Fruit fly (Drosophila melanogaster) whole organism, embryonic: ENCODE data around the gene CG17816.
A peak's percentile ranks its signal among the peaks of the same experiment; 100 is the strongest.

Source experiments
- Aef1 ChIP-seq: fragments of 200-800 bp; sonication (Bioruptor generic); IDR thresholded peaks from 3 replicates; pipeline ENCODE4 v1.3.6; 2022; ENCODE audit warnings: missing biosample characterization, missing genetic modification characterization
- B-H2 ChIP-seq: fragments of 200-800 bp; sonication (Bioruptor generic); optimal IDR thresholded peaks from 2 replicates; lab custom pipeline; 2018; ENCODE audit warnings: missing biosample characterization, mild to moderate bottlenecking, missing genetic modification characterization
- Bdp1 ChIP-seq: fragments of 200-800 bp; sonication (Bioruptor generic); optimal IDR thresholded peaks from 3 replicates; lab custom pipeline; 2016; ENCODE audit warnings: missing biosample characterization, missing genetic modification characterization
- Bteb2 ChIP-seq: fragments of 200-800 bp; sonication (Bioruptor generic); optimal IDR thresholded peaks from 2 replicates; lab custom pipeline; 2016; ENCODE audit warnings: missing biosample characterization, missing genetic modification characterization
- CG10366 ChIP-seq: fragments of 200-800 bp; sonication (Bioruptor generic); IDR thresholded peaks from 2 replicates; pipeline ENCODE4 v1.3.6; 2022; ENCODE audit warnings: missing biosample characterization, missing genetic modification characterization
- CG12155 ChIP-seq: fragments of 200-800 bp; sonication (Bioruptor generic); optimal IDR thresholded peaks from 3 replicates; lab custom pipeline; 2016; ENCODE audit warnings: missing biosample characterization, missing genetic modification characterization
- CG13624 ChIP-seq: fragments of 200-800 bp; sonication (Bioruptor generic); optimal IDR thresholded peaks from 2 replicates; lab custom pipeline; 2016; ENCODE audit warnings: missing biosample characterization, missing genetic modification characterization
- CG14860 ChIP-seq: fragments of 200-800 bp; sonication (Bioruptor generic); IDR thresholded peaks from 3 replicates; pipeline ENCODE4 v1.3.6; 2022; ENCODE audit warnings: missing biosample characterization, missing genetic modification characterization; ENCODE audit not compliant: partially characterized antibody
- CG15269 ChIP-seq: fragments of 200-800 bp; sonication (Bioruptor generic); optimal IDR thresholded peaks from 2 replicates; lab custom pipeline; 2018; ENCODE audit warnings: missing biosample characterization, mild to moderate bottlenecking, missing genetic modification characterization, moderate library complexity
- CG15514 ChIP-seq: fragments of 200-800 bp; sonication (Bioruptor generic); optimal IDR thresholded peaks from 3 replicates; lab custom pipeline; 2017; ENCODE audit warnings: missing biosample characterization, missing genetic modification characterization, mild to moderate bottlenecking, moderate library complexity, missing genetic modification reagents
- CG2889 ChIP-seq: fragments of 200-800 bp; sonication (Bioruptor generic); IDR thresholded peaks from 3 replicates; pipeline ENCODE4 v1.3.6; 2022; ENCODE audit warnings: missing biosample characterization, missing genetic modification characterization
- CG31224 ChIP-seq: fragments of 200-800 bp; sonication (Bioruptor generic); IDR thresholded peaks from 2 replicates; pipeline ENCODE4 v1.3.6; 2022; ENCODE audit warnings: missing biosample characterization, missing genetic modification characterization
- CG32532 ChIP-seq: fragments of 200-800 bp; sonication (Bioruptor generic); IDR thresholded peaks from 2 replicates; pipeline ENCODE4 v1.3.6; 2022; ENCODE audit warnings: missing biosample characterization, missing genetic modification characterization
- CG32772 ChIP-seq: fragments of 200-800 bp; sonication (Bioruptor generic); IDR thresholded peaks from 2 replicates; pipeline ENCODE4 v1.3.6; 2022; ENCODE audit warnings: missing biosample characterization, missing genetic modification characterization
- CG33213 ChIP-seq: fragments of 200-800 bp; sonication (Bioruptor generic); optimal IDR thresholded peaks from 3 replicates; lab custom pipeline; 2016; ENCODE audit warnings: missing biosample characterization, missing genetic modification characterization
- CG7372 ChIP-seq: fragments of 200-800 bp; sonication (Bioruptor generic); IDR thresholded peaks from 2 replicates; pipeline ENCODE4 v1.3.6; 2022; ENCODE audit warnings: missing biosample characterization, missing genetic modification characterization
- CG7963 ChIP-seq: fragments of 200-800 bp; sonication (Bioruptor generic); IDR thresholded peaks from 3 replicates; pipeline ENCODE4 v1.3.6; 2022; ENCODE audit warnings: missing biosample characterization, missing genetic modification characterization; ENCODE audit not compliant: partially characterized antibody
- CG8388 ChIP-seq: fragments of 200-800 bp; sonication (Bioruptor generic); optimal IDR thresholded peaks from 2 replicates; lab custom pipeline; 2019; ENCODE audit warnings: missing biosample characterization, mild to moderate bottlenecking, missing genetic modification characterization, moderate library complexity
- CG9609 ChIP-seq: fragments of 200-800 bp; sonication (Bioruptor generic); optimal IDR thresholded peaks from 3 replicates; lab custom pipeline; 2016; ENCODE audit warnings: missing biosample characterization, missing genetic modification characterization
- CG9727 ChIP-seq: fragments of 200-800 bp; sonication (Bioruptor generic); optimal IDR thresholded peaks from 3 replicates; lab custom pipeline; 2017; ENCODE audit warnings: missing biosample characterization, mild to moderate bottlenecking, missing genetic modification characterization
- CrebB ChIP-seq: fragments of 200-800 bp; sonication (Bioruptor generic); optimal IDR thresholded peaks from 3 replicates; lab custom pipeline; 2018; ENCODE audit warnings: missing biosample characterization, mild to moderate bottlenecking, missing genetic modification characterization
- Dbx ChIP-seq: fragments of 200-800 bp; sonication (Bioruptor generic); IDR thresholded peaks from 3 replicates; pipeline ENCODE4 v1.3.6; 2022; ENCODE audit warnings: missing biosample characterization, missing genetic modification characterization
- Dip3 ChIP-seq: fragments of 200-800 bp; sonication (Bioruptor generic); optimal IDR thresholded peaks from 3 replicates; lab custom pipeline; 2016; ENCODE audit warnings: missing biosample characterization, missing genetic modification characterization
- Dref ChIP-seq: fragments of 200-800 bp; sonication (Bioruptor generic); IDR thresholded peaks from 2 replicates; pipeline ENCODE4 v1.3.6; 2022; ENCODE audit warnings: missing biosample characterization, missing genetic modification characterization
- Drgx ChIP-seq: fragments of 200-800 bp; sonication (Bioruptor generic); IDR thresholded peaks from 2 replicates; pipeline ENCODE4 v1.3.6; 2022; ENCODE audit warnings: missing biosample characterization, missing genetic modification characterization
- GATAe ChIP-seq: fragments of 200-800 bp; sonication (Bioruptor generic); conservative IDR thresholded peaks from 2 replicates; pipeline ENCODE4 v1.3.6; 2022; ENCODE audit warnings: missing biosample characterization, missing genetic modification characterization
- HLH3B ChIP-seq: fragments of 200-800 bp; sonication (Bioruptor generic); IDR thresholded peaks from 2 replicates; pipeline ENCODE4 v1.3.6; 2022; ENCODE audit warnings: missing biosample characterization, missing genetic modification characterization
- MTF-1 ChIP-seq: fragments of 200-800 bp; sonication (Bioruptor generic); optimal IDR thresholded peaks from 2 replicates; lab custom pipeline; 2018; ENCODE audit warnings: missing biosample characterization, mild to moderate bottlenecking, missing genetic modification characterization, borderline replicate concordance
- Mrtf ChIP-seq: fragments of 200-800 bp; sonication (Bioruptor generic); IDR thresholded peaks from 3 replicates; pipeline ENCODE4 v1.3.6; 2022; ENCODE audit warnings: missing biosample characterization, missing genetic modification characterization
- NC2β ChIP-seq: fragments of 200-800 bp; sonication (Bioruptor generic); optimal IDR thresholded peaks from 2 replicates; lab custom pipeline; 2016; ENCODE audit warnings: missing biosample characterization, missing genetic modification characterization
- Sox102F ChIP-seq: fragments of 200-800 bp; sonication (Bioruptor generic); optimal IDR thresholded peaks from 2 replicates; lab custom pipeline; 2018; ENCODE audit warnings: missing biosample characterization, mild to moderate bottlenecking, missing genetic modification characterization, moderate library complexity
- Tbp ChIP-seq: fragments of >200 bp; optimal IDR thresholded peaks from 2 replicates; lab custom pipeline; 2018; ENCODE audit warnings: missing biosample characterization, missing genetic modification characterization
- Vsx1 ChIP-seq: fragments of 200-800 bp; sonication (Bioruptor generic); optimal IDR thresholded peaks from 2 replicates; lab custom pipeline; 2017; ENCODE audit warnings: missing biosample characterization, mild to moderate bottlenecking, missing genetic modification characterization, missing genetic modification reagents
- btn ChIP-seq: fragments of 200-800 bp; sonication (Bioruptor generic); optimal IDR thresholded peaks from 2 replicates; lab custom pipeline; 2016; ENCODE audit warnings: missing biosample characterization, missing genetic modification characterization
- chm ChIP-seq: fragments of 200-800 bp; sonication (Bioruptor generic); IDR thresholded peaks from 2 replicates; pipeline ENCODE4 v1.3.6; 2022; ENCODE audit warnings: missing biosample characterization, missing genetic modification characterization
- exex ChIP-seq: fragments of 200-800 bp; sonication (Bioruptor generic); optimal IDR thresholded peaks from 4 replicates; lab custom pipeline; 2018; ENCODE audit warnings: missing biosample characterization, mild to moderate bottlenecking, missing genetic modification characterization, moderate library complexity
- grau ChIP-seq: fragments of 200-800 bp; optimal IDR thresholded peaks from 3 replicates; lab custom pipeline; 2019; ENCODE audit warnings: missing biosample characterization, mild to moderate bottlenecking, missing genetic modification characterization, moderate library complexity
- gsb-n ChIP-seq: fragments of 200-800 bp; sonication (Bioruptor generic); optimal IDR thresholded peaks from 3 replicates; lab custom pipeline; 2018; ENCODE audit warnings: missing biosample characterization, mild to moderate bottlenecking, missing genetic modification characterization
- ham ChIP-seq: fragments of 200-800 bp; sonication (Bioruptor generic); IDR thresholded peaks from 2 replicates; pipeline ENCODE4 v1.3.6; 2022; ENCODE audit warnings: missing biosample characterization, missing genetic modification characterization
- ind ChIP-seq: fragments of 200-800 bp; sonication (Bioruptor generic); optimal IDR thresholded peaks from 3 replicates; lab custom pipeline; 2016; ENCODE audit warnings: missing biosample characterization, missing genetic modification characterization
- lab ChIP-seq: fragments of 200-800 bp; sonication (Bioruptor generic); optimal IDR thresholded peaks from 3 replicates; lab custom pipeline; 2017; ENCODE audit warnings: missing biosample characterization, missing genetic modification characterization, mild to moderate bottlenecking, moderate library complexity, missing genetic modification reagents
- mam ChIP-seq: fragments of 200-800 bp; sonication (Bioruptor generic); optimal IDR thresholded peaks from 3 replicates; lab custom pipeline; 2016; ENCODE audit warnings: missing biosample characterization, missing genetic modification characterization
- nerfin-1 ChIP-seq: fragments of 200-800 bp; sonication (Bioruptor generic); optimal IDR thresholded peaks from 3 replicates; lab custom pipeline; 2019; ENCODE audit warnings: missing biosample characterization, mild to moderate bottlenecking, missing genetic modification characterization, moderate library complexity
- nom ChIP-seq: fragments of 200-800 bp; sonication (Bioruptor generic); optimal IDR thresholded peaks from 2 replicates; lab custom pipeline; 2017; ENCODE audit warnings: missing biosample characterization, missing genetic modification characterization, mild to moderate bottlenecking, moderate library complexity, missing genetic modification reagents
- onecut ChIP-seq: fragments of 200-800 bp; sonication (Bioruptor generic); IDR thresholded peaks from 2 replicates; pipeline ENCODE4 v1.3.6; 2022; ENCODE audit warnings: missing biosample characterization, missing genetic modification characterization
- psq ChIP-seq: fragments of 200-800 bp; sonication (Bioruptor generic); optimal IDR thresholded peaks from 2 replicates; lab custom pipeline; 2017; ENCODE audit warnings: missing biosample characterization, missing genetic modification characterization
- tap ChIP-seq: fragments of 200-800 bp; optimal IDR thresholded peaks from 3 replicates; lab custom pipeline; 2019; ENCODE audit warnings: missing biosample characterization, mild to moderate bottlenecking, missing genetic modification characterization, moderate library complexity
- tx ChIP-seq: fragments of 200-800 bp; sonication (Bioruptor generic); optimal IDR thresholded peaks from 2 replicates; lab custom pipeline; 2016; ENCODE audit warnings: missing biosample characterization, missing genetic modification characterization
- unpg ChIP-seq: fragments of 200-800 bp; sonication (Bioruptor generic); optimal IDR thresholded peaks from 3 replicates; lab custom pipeline; 2018; ENCODE audit warnings: missing biosample characterization, mild to moderate bottlenecking, missing genetic modification characterization, moderate library complexity
- vnd ChIP-seq: fragments of 200-800 bp; sonication (Bioruptor generic); IDR thresholded peaks from 3 replicates; pipeline ENCODE4 v1.3.6; 2022; ENCODE audit warnings: missing biosample characterization, missing genetic modification characterization; ENCODE audit not compliant: partially characterized antibody

Gene CG17816

dm6 chr3R:7892246-7893000 lies 5.9 kb upstream of the CG17816 start (continued):
- TF ChIP-seq Bteb2 (GFP tag; lab: Kevin White, UChicago) (no peak), unpg (GFP tag; lab: Kevin White, UChicago) (peak; percentile 0), Dbx (GFP tag; lab: Robert Waterston, UW) (peak; percentile 79), CG32772 (GFP tag; lab: Robert Waterston, UW) (no peak), NC2β (GFP tag; lab: Kevin White, UChicago) (no peak), HLH3B (no peak; the same call in none of the 2 replicates), tx (GFP tag; lab: Kevin White, UChicago) (no peak), CG9727 (GFP tag; lab: Kevin White, UChicago) (peak; percentile 46), gsb-n (tag; lab: Kevin White, UChicago) (no peak), CG9609 (GFP tag; lab: Kevin White, UChicago) (no peak), MTF-1 (GFP tag; lab: Kevin White, UChicago) (no peak), CG7963 (GFP tag; lab: Robert Waterston, UW) (no peak), Sox102F (GFP tag; lab: Kevin White, UChicago) (peak; percentile 2), CG14860 (no peak), Bdp1 (no peak), Mrtf (GFP tag; lab: Robert Waterston, UW) (peak; percentile 26; the same call in 1 of the 3 replicates), Dref (GFP tag; lab: Robert Waterston, UW) (no peak), B-H2 (GFP tag; lab: Kevin White, UChicago) (no peak), lab (peak; percentile 80), psq (no peak), CG12155 (GFP tag; lab: Kevin White, UChicago) (no peak), CG15514 (peak; percentile 29), CG8388 (GFP tag; lab: Kevin White, UChicago) (peak; percentile 4), nom (peak; percentile 76), ind (GFP tag; lab: Kevin White, UChicago) (peak; percentile 49), CrebB (tag; lab: Kevin White, UChicago) (no peak), CG32532 (peak; percentile 78), CG13624 (GFP tag; lab: Kevin White, UChicago) (no peak), CG33213 (GFP tag; lab: Kevin White, UChicago) (no peak), CG2889 (GFP tag; lab: Robert Waterston, UW) (no peak), Vsx1 (peak; percentile 38), exex (tag; lab: Kevin White, UChicago) (peak; percentile 35), grau (tag; lab: Kevin White, UChicago) (peak; percentile 31), Dip3 (GFP tag; lab: Kevin White, UChicago) (no peak), Tbp (GFP tag; lab: Kevin White, UChicago) (no peak), GATAe (0 out of 2 replicates have a peak, but pooled peaks have one; percentile 28), CG10366 (GFP tag; lab: Robert Waterston, UW) (peak; percentile 55), mam (peak; percentile 7), nerfin-1 (tag; lab: Kevin White, UChicago) (no peak), Drgx (GFP tag; lab: Robert Waterston, UW) (peak; percentile 82), Aef1 (GFP tag; lab: Robert Waterston, UW) (peak; percentile 59), CG15269 (tag; lab: Kevin White, UChicago) (peak; percentile 24), chm (GFP tag; lab: Robert Waterston, UW) (0 out of 2 replicates have a peak, but pooled peaks have one; percentile 31), vnd (GFP tag; lab: Robert Waterston, UW) (no peak), CG7372 (peak; percentile 25; the same call in 1 of the 2 replicates), btn (GFP tag; lab: Kevin White, UChicago) (no peak), ham (no peak), CG31224 (GFP tag; lab: Robert Waterston, UW) (peak; percentile 36; the same call in 1 of the 2 replicates), onecut (GFP tag; lab: Robert Waterston, UW) (no peak), tap (tag; lab: Kevin White, UChicago) (peak; percentile 56)
